Worm (Caenorhabditis elegans) whole organism, early embryonic: Measurements from ENCODE around the gene clec-121.

Experiments used
- B0310.2 ChIP-seq: sonication (generic microtip); optimal IDR thresholded peaks from 2 replicates; lab custom pipeline; 2016; ENCODE audit warnings: mild to moderate bottlenecking, missing genetic modification characterization, missing compliant biosample characterization
- F13C5.2 ChIP-seq: sonication (generic microtip); optimal IDR thresholded peaks from 2 replicates; lab custom pipeline; 2017; ENCODE audit warnings: mild to moderate bottlenecking, missing genetic modification characterization, inconsistent platforms, missing compliant biosample characterization
- aly-1 ChIP-seq: sonication (generic microtip); optimal IDR thresholded peaks from 2 replicates; lab custom pipeline; 2016; ENCODE audit warnings: missing genetic modification characterization, missing compliant biosample characterization
- ama-1 ChIP-seq: fragments of 150-350 bp; optimal IDR thresholded peaks from 2 replicates; lab custom pipeline; 2014
- ceh-13 ChIP-seq: fragments of 200-800 bp; sonication (Bioruptor generic); optimal IDR thresholded peaks from 2 replicates; lab custom pipeline; 2018; ENCODE audit warnings: mild to moderate bottlenecking, missing genetic modification characterization, missing compliant biosample characterization
- ceh-36 ChIP-seq: sonication (generic microtip); optimal IDR thresholded peaks from 2 replicates; lab custom pipeline; 2016; ENCODE audit warnings: missing genetic modification characterization, inconsistent platforms, missing compliant biosample characterization
- ets-7 ChIP-seq: sonication (generic microtip); optimal IDR thresholded peaks from 2 replicates; lab custom pipeline; 2016; ENCODE audit warnings: missing genotype, missing genetic modification characterization, missing compliant biosample characterization
- flt-1 ChIP-seq: fragments of 200-800 bp; sonication (Bioruptor generic); IDR thresholded peaks from 2 replicates; pipeline ENCODE4 v1.3.6; 2022; ENCODE audit warnings: missing genetic modification characterization, missing compliant biosample characterization
- hmbx-1 ChIP-seq: sonication (generic microtip); optimal IDR thresholded peaks from 2 replicates; lab custom pipeline; 2016; ENCODE audit warnings: mild to moderate bottlenecking, missing genetic modification characterization, missing compliant biosample characterization
- hmg-4 ChIP-seq: fragments of 200-800 bp; sonication (Bioruptor generic); optimal IDR thresholded peaks from 2 replicates; lab custom pipeline; 2018; ENCODE audit warnings: mild to moderate bottlenecking, missing genetic modification characterization, missing compliant biosample characterization
- hnd-1 ChIP-seq: sonication (generic microtip); optimal IDR thresholded peaks from 2 replicates; lab custom pipeline; 2016; ENCODE audit warnings: missing genetic modification characterization, missing compliant biosample characterization
- pes-1 ChIP-seq: fragments of 200-800 bp; sonication (Bioruptor generic); IDR thresholded peaks from 2 replicates; pipeline ENCODE4 v1.3.6; 2022; ENCODE audit warnings: missing genetic modification reagents, missing genetic modification characterization, missing compliant biosample characterization
- scrt-1 ChIP-seq: fragments of 200-800 bp; sonication (Bioruptor generic); IDR thresholded peaks from 2 replicates; pipeline ENCODE4 v1.3.6; 2022; ENCODE audit warnings: missing genetic modification characterization, missing compliant biosample characterization
- sea-1 ChIP-seq: fragments of 200-800 bp; sonication (Bioruptor generic); conservative IDR thresholded peaks from 2 replicates; pipeline ENCODE4 v1.3.6; 2022; ENCODE audit warnings: missing genetic modification characterization, missing compliant biosample characterization
- tbx-11 ChIP-seq: fragments of 200-800 bp; sonication (Bioruptor generic); IDR thresholded peaks from 2 replicates; pipeline ENCODE4 v1.3.6; 2022; ENCODE audit warnings: missing genetic modification characterization, missing compliant biosample characterization
- tbx-37 ChIP-seq: fragments of 200-800 bp; sonication (Bioruptor generic); conservative IDR thresholded peaks from 2 replicates; pipeline ENCODE4 v1.3.6; 2022; ENCODE audit warnings: missing genetic modification reagents, missing genetic modification characterization, missing compliant biosample characterization
- tra-4 ChIP-seq: sonication (generic microtip); optimal IDR thresholded peaks from 2 replicates; lab custom pipeline; 2017; ENCODE audit warnings: missing genetic modification characterization, missing compliant biosample characterization

clec-121 gene

ce11 chrII:3065086-3065485 is 37.0 kb upstream of the clec-121 start:
- TF ChIP-seq sea-1 (GFP tag; lab: Robert Waterston, UW) (no peak), pes-1 (GFP tag; lab: Robert Waterston, UW) (no peak), scrt-1 (no peak), aly-1 (tag; lab: Kevin White, UChicago) (no peak), tbx-11 (GFP tag; lab: Robert Waterston, UW) (no peak), ceh-36 (no peak), hnd-1 (tag; lab: Kevin White, UChicago) (no peak), ama-1 (no peak), flt-1 (GFP tag; lab: Robert Waterston, UW) (no peak), hmg-4 (GFP tag; lab: Kevin White, UChicago) (no peak), ets-7 (tag; lab: Kevin White, UChicago) (no peak), hmbx-1 (tag; lab: Kevin White, UChicago) (no peak), tbx-37 (GFP tag; lab: Robert Waterston, UW) (no peak), B0310.2 (tag; lab: Kevin White, UChicago) (no peak), tra-4 (tag; lab: Kevin White, UChicago) (no peak), F13C5.2 (no peak), ceh-13 (GFP tag; lab: Kevin White, UChicago) (no peak)

ce11 chrII:3066401-3066800 is 35.7 kb upstream of the clec-121 start:
- TF ChIP-seq scrt-1 (no peak), hnd-1 (tag; lab: Kevin White, UChicago) (no peak), flt-1 (GFP tag; lab: Robert Waterston, UW) (no peak), hmg-4 (GFP tag; lab: Kevin White, UChicago) (no peak), tra-4 (tag; lab: Kevin White, UChicago) (no peak), F13C5.2 (no peak), sea-1 (GFP tag; lab: Robert Waterston, UW) (no peak), aly-1 (tag; lab: Kevin White, UChicago) (no peak), tbx-11 (GFP tag; lab: Robert Waterston, UW) (no peak), ama-1 (no peak), ceh-36 (no peak), ceh-13 (GFP tag; lab: Kevin White, UChicago) (no peak), B0310.2 (tag; lab: Kevin White, UChicago) (no peak), tbx-37 (GFP tag; lab: Robert Waterston, UW) (no peak), ets-7 (tag; lab: Kevin White, UChicago) (no peak), pes-1 (GFP tag; lab: Robert Waterston, UW) (no peak), hmbx-1 (tag; lab: Kevin White, UChicago) (no peak)

- no peak for TF ChIP-seq tbx-37 (GFP tag; lab: Robert Waterston, UW)
- no peak for TF ChIP-seq hmg-4 (GFP tag; lab: Kevin White, UChicago)
- no peak for TF ChIP-seq flt-1 (GFP tag; lab: Robert Waterston, UW)
Observed at ce11 chrII:3067447-3067846, 34.7 kb upstream of the clec-121 start.

ce11 chrII:3067896-3068295 is 34.2 kb upstream of the clec-121 start:
- TF ChIP-seq sea-1 (GFP tag; lab: Robert Waterston, UW) (no peak), aly-1 (tag; lab: Kevin White, UChicago) (no peak), tra-4 (tag; lab: Kevin White, UChicago) (no peak), pes-1 (GFP tag; lab: Robert Waterston, UW) (no peak), tbx-11 (GFP tag; lab: Robert Waterston, UW) (no peak), flt-1 (GFP tag; lab: Robert Waterston, UW) (no peak), ama-1 (no peak), ceh-13 (GFP tag; lab: Kevin White, UChicago) (no peak), hmg-4 (GFP tag; lab: Kevin White, UChicago) (no peak), B0310.2 (tag; lab: Kevin White, UChicago) (no peak), ets-7 (tag; lab: Kevin White, UChicago) (no peak), scrt-1 (no peak), ceh-36 (no peak), tbx-37 (GFP tag; lab: Robert Waterston, UW) (no peak), hmbx-1 (tag; lab: Kevin White, UChicago) (no peak), F13C5.2 (no peak), hnd-1 (tag; lab: Kevin White, UChicago) (no peak)

ce11 chrII:3068646-3069045 is 33.5 kb upstream of the clec-121 start:
- TF ChIP-seq hnd-1 (tag; lab: Kevin White, UChicago) (no peak), ama-1 (no peak), ets-7 (tag; lab: Kevin White, UChicago) (no peak), ceh-36 (no peak), F13C5.2 (no peak), pes-1 (GFP tag; lab: Robert Waterston, UW) (no peak), sea-1 (GFP tag; lab: Robert Waterston, UW) (no peak), hmg-4 (GFP tag; lab: Kevin White, UChicago) (no peak), scrt-1 (no peak), tra-4 (tag; lab: Kevin White, UChicago) (no peak), B0310.2 (tag; lab: Kevin White, UChicago) (no peak), ceh-13 (GFP tag; lab: Kevin White, UChicago) (no peak), tbx-37 (GFP tag; lab: Robert Waterston, UW) (no peak), aly-1 (tag; lab: Kevin White, UChicago) (no peak), tbx-11 (GFP tag; lab: Robert Waterston, UW) (no peak), hmbx-1 (tag; lab: Kevin White, UChicago) (no peak), flt-1 (GFP tag; lab: Robert Waterston, UW) (no peak)

ce11 chrII:3070182-3070581 is 31.9 kb upstream of the clec-121 start:
- TF ChIP-seq sea-1 (GFP tag; lab: Robert Waterston, UW) (no peak), tra-4 (tag; lab: Kevin White, UChicago) (no peak), ceh-36 (no peak), B0310.2 (tag; lab: Kevin White, UChicago) (no peak), tbx-37 (GFP tag; lab: Robert Waterston, UW) (no peak), hnd-1 (tag; lab: Kevin White, UChicago) (no peak), aly-1 (tag; lab: Kevin White, UChicago) (no peak), flt-1 (GFP tag; lab: Robert Waterston, UW) (no peak), ama-1 (no peak), hmbx-1 (tag; lab: Kevin White, UChicago) (no peak), hmg-4 (GFP tag; lab: Kevin White, UChicago) (no peak), ets-7 (tag; lab: Kevin White, UChicago) (no peak)
